Worm (Caenorhabditis elegans): ENCODE data around the gene F14D7.14.

F14D7.14 gene

ce11 chrV:14358577-14358976 lies 48.8 kb downstream of the F14D7.14 start, which contains the start of gene Y49A3A.4:
Y49A3A.4 (minus strand) TSS chrV:14358890.
- TF ChIP-seq fkh-6 (tag; optimal IDR thresholded peaks at IDR 0.05): no peak
- no peak for TF ChIP-seq pha-4 (tag; optimal IDR thresholded peaks at IDR 0.05)
- TF ChIP-seq sdc-2 (tag; optimal IDR thresholded peaks at IDR 0.05): no peak
- no peak for TF ChIP-seq tbx-7 (tag; optimal IDR thresholded peaks at IDR 0.05)
- TF ChIP-seq ceh-18 (tag; optimal IDR thresholded peaks at IDR 0.05): no peak
- TF ChIP-seq ahr-1 (tag; optimal IDR thresholded peaks at IDR 0.05): no peak
- no peak for TF ChIP-seq ceh-19 (GFP tag; optimal IDR thresholded peaks at IDR 0.05)
- no peak for TF ChIP-seq pha-2 (tag; optimal IDR thresholded peaks at IDR 0.05)
- no peak for TF ChIP-seq C08G9.2 (tag; optimal IDR thresholded peaks at IDR 0.05)
- TF ChIP-seq ceh-6 (GFP tag; optimal IDR thresholded peaks at IDR 0.05): no peak
- TF ChIP-seq lim-6 (tag; optimal IDR thresholded peaks at IDR 0.05): no peak

Measured in whole organism, late embryonic.